Worm (Caenorhabditis elegans) whole organism, L2 larva: ENCODE measurements around the gene clec-140.

Source experiments
- ama-1 ChIP-seq: fragments of 150-350 bp; optimal IDR thresholded peaks from 2 replicates; lab custom pipeline; 2018; ENCODE audit warnings: inconsistent platforms
- ceh-82 ChIP-seq: fragments of 150-350 bp; optimal IDR thresholded peaks from 2 replicates; lab custom pipeline; 2014; ENCODE audit warnings: missing biosample characterization, missing genetic modification characterization
- lin-13 ChIP-seq: fragments of 150-350 bp; optimal IDR thresholded peaks from 2 replicates; lab custom pipeline; 2014; ENCODE audit warnings: missing biosample characterization, missing genetic modification reagents, missing genetic modification characterization
- mdl-1 ChIP-seq, 2 experiments: fragments of 150-350 bp in 1 of 2; sonication (generic microtip) in 1 of 2; optimal IDR thresholded peaks; 2 replicates each; lab custom pipeline; 2017; ENCODE audit warnings: missing biosample characterization in 2 of 2, missing genetic modification characterization in 2 of 2
- nhr-12 ChIP-seq: fragments of 150-350 bp; optimal IDR thresholded peaks from 2 replicates; lab custom pipeline; 2014; ENCODE audit warnings: missing biosample characterization, missing genetic modification characterization
- nhr-23 ChIP-seq: fragments of 150-350 bp; optimal IDR thresholded peaks from 2 replicates; lab custom pipeline; 2014; ENCODE audit warnings: missing biosample characterization, missing genetic modification reagents, missing genetic modification characterization
- nhr-237 ChIP-seq: fragments of 150-350 bp; optimal IDR thresholded peaks from 2 replicates; lab custom pipeline; 2014; ENCODE audit warnings: missing biosample characterization, missing genetic modification characterization
- nhr-77 ChIP-seq: fragments of 150-350 bp; optimal IDR thresholded peaks from 2 replicates; lab custom pipeline; 2014; ENCODE audit warnings: missing biosample characterization, missing genetic modification characterization
- skn-1 ChIP-seq: sonication (generic microtip); optimal IDR thresholded peaks from 2 replicates; lab custom pipeline; 2017; ENCODE audit warnings: missing biosample characterization, missing genetic modification characterization
- zag-1 ChIP-seq: fragments of 150-350 bp; optimal IDR thresholded peaks from 2 replicates; lab custom pipeline; 2014; ENCODE audit warnings: missing biosample characterization, missing genetic modification characterization

DNA sequence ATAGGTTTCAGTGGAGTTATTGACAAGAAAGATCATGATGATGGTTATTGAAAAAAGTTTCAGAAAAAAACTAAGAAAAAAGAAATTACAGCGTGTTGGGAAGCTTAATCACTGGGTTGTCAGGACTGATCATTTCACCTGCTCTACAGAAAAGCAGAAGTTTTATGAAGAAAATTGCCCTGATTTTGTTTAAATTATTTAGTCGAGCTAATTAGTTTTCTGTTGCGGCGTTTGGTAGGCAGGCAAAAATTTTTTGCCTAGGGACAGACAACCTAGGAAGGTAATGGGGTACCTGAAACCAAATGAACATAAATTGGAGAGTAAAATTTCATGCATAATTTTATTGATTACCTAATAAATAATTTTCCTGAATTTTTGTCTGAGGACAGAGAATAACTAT lies 10.8 kb downstream of the clec-140 start, which contains the start of gene sre-40:
- TF ChIP-seq nhr-12 (tag; lab: Kevin White, UChicago) (no peak), skn-1 (tag; lab: Kevin White, UChicago) (no peak), nhr-23 (no peak), ceh-82 (tag; lab: Kevin White, UChicago) (no peak), nhr-237 (no peak), mdl-1 (tag; optimal IDR thresholded peaks at IDR 0.05; lab: Kevin White, UChicago) (no peak), zag-1 (no peak), nhr-77 (no peak), lin-13 (GFP tag; lab: Kevin White, UChicago) (no peak), ama-1 (lab: Kevin White, UChicago) (no peak)
